Worm (Caenorhabditis elegans): ENCODE data around the gene srg-39.

- no peak for TF ChIP-seq unc-62 (GFP tag; optimal IDR thresholded peaks at IDR 0.05)
- no peak for TF ChIP-seq lin-13 (tag; optimal IDR thresholded peaks at IDR 0.05)
- TF ChIP-seq snpc-4 (tag; optimal IDR thresholded peaks at IDR 0.05) = no peak
- no peak for TF ChIP-seq nhr-76 (tag; optimal IDR thresholded peaks at IDR 0.05)
- TF ChIP-seq nhr-237 (tag; optimal IDR thresholded peaks at IDR 0.05) = no peak
- no peak for TF ChIP-seq lin-32 (GFP tag; optimal IDR thresholded peaks at IDR 0.05)
Measured at ce11 chrV:11146958-11147779, 5.1 kb downstream of the srg-39 start, which contains the start of the genes T19C4.24 and nlp-33.
